Fruit fly (Drosophila melanogaster): ENCODE data around the gene CG16704.
A peak's percentile ranks its signal among the peaks of the same experiment; 100 is the strongest.

The CG16704 gene

dm6 chr2L:3657349-3658142 is 34.8 kb downstream of the CG16704 start (continued):
- TF ChIP-seq Hr83 (GFP tag; optimal IDR thresholded peaks at IDR 0.05; ENCODE audit: poor library complexity, severe bottlenecking) (no peak), Abd-B (GFP tag; optimal IDR thresholded peaks at IDR 0.05) (no peak), dsf (GFP tag; optimal IDR thresholded peaks at IDR 0.05; ENCODE audit: borderline replicate concordance) (no peak), CG32264 (GFP tag; optimal IDR thresholded peaks at IDR 0.05) (no peak), dmrt93B (GFP tag; optimal IDR thresholded peaks at IDR 0.05) (peak; percentile 26), Sp1 (GFP tag; optimal IDR thresholded peaks at IDR 0.05) (no peak), GATAd (GFP tag; optimal IDR thresholded peaks at IDR 0.05) (no peak), psq (GFP tag; optimal IDR thresholded peaks at IDR 0.05) (no peak)

dm6 chr2L:3656667-3657066 is 35.7 kb downstream of the CG16704 start, which contains the start of gene for:
TSS of gene for (minus strand) at chr2L:3656953.
- TF ChIP-seq sv (GFP tag; optimal IDR thresholded peaks at IDR 0.05) (no peak), N (GFP tag; optimal IDR thresholded peaks at IDR 0.05) (no peak), fru (GFP tag; optimal IDR thresholded peaks at IDR 0.05) (peak; percentile 14), rgr (GFP tag; optimal IDR thresholded peaks at IDR 0.05) (no peak), usp (GFP tag; optimal IDR thresholded peaks at IDR 0.05) (no peak), Abd-B (GFP tag; optimal IDR thresholded peaks at IDR 0.05) (no peak)

- TF ChIP-seq Vsx2 (GFP tag; optimal IDR thresholded peaks at IDR 0.05; ENCODE audit: partially characterized antibody) (no peak), Sp1 (GFP tag; optimal IDR thresholded peaks at IDR 0.05) (peak; percentile 99), CG32264 (GFP tag; optimal IDR thresholded peaks at IDR 0.05) (peak; percentile 96), Dfd (GFP tag; optimal IDR thresholded peaks at IDR 0.05) (no peak), foxo (GFP tag; optimal IDR thresholded peaks at IDR 0.05) (peak; percentile 97 to 99), jim (GFP tag; optimal IDR thresholded peaks at IDR 0.05) (peak; percentile 61), Rel (GFP tag; optimal IDR thresholded peaks at IDR 0.05) (peak; percentile 93), Rel (tag; optimal IDR thresholded peaks at IDR 0.05) (peak; percentile 95), h (GFP tag; optimal IDR thresholded peaks at IDR 0.05) (peak; percentile 99), Mio (GFP tag; optimal IDR thresholded peaks at IDR 0.05) (peak; percentile 90), sage (GFP tag; optimal IDR thresholded peaks at IDR 0.05) (peak; percentile 96), ey (GFP tag; optimal IDR thresholded peaks at IDR 0.05) (peak; percentile 99), N (GFP tag; optimal IDR thresholded peaks at IDR 0.05) (no peak), rgr (GFP tag; optimal IDR thresholded peaks at IDR 0.05) (peak; percentile 99), dsf (GFP tag; optimal IDR thresholded peaks at IDR 0.05; ENCODE audit: borderline replicate concordance) (peak; percentile 91), lola (GFP tag; optimal IDR thresholded peaks at IDR 0.05) (no peak), OdsH (GFP tag; optimal IDR thresholded peaks at IDR 0.05) (peak; percentile 99), dl (GFP tag; optimal IDR thresholded peaks at IDR 0.05; ENCODE audit: insufficient read depth in 1 of 2, partially characterized antibody in 2 of 2) (no peak), CG9705 (GFP tag; optimal IDR thresholded peaks at IDR 0.05) (peak; percentile 99), CrebA (GFP tag; optimal IDR thresholded peaks at IDR 0.05; ENCODE audit: borderline replicate concordance) (peak; percentile 96), brk (GFP tag; optimal IDR thresholded peaks at IDR 0.05) (peak; percentile 96), Abd-B (GFP tag; optimal IDR thresholded peaks at IDR 0.05) (no peak), dmrt93B (GFP tag; optimal IDR thresholded peaks at IDR 0.05) (peak; percentile 97), Hnf4 (GFP tag; optimal IDR thresholded peaks at IDR 0.05) (peak; percentile 99), GATAd (GFP tag; optimal IDR thresholded peaks at IDR 0.05) (peak; percentile 72), tai (GFP tag; optimal IDR thresholded peaks at IDR 0.05) (peak; percentile 96), Dif (GFP tag; optimal IDR thresholded peaks at IDR 0.05; ENCODE audit: partially characterized antibody) (no peak), psq (GFP tag; optimal IDR thresholded peaks at IDR 0.05) (peak; percentile 98), HLH106 (tag; optimal IDR thresholded peaks at IDR 0.05) (peak; percentile 99), Jra (GFP tag; optimal IDR thresholded peaks at IDR 0.05) (peak; percentile 94), fru (GFP tag; optimal IDR thresholded peaks at IDR 0.05) (peak; percentile 99), pan (optimal IDR thresholded peaks at IDR 0.05) (no peak), usp (GFP tag; optimal IDR thresholded peaks at IDR 0.05) (no peak), br (GFP tag; optimal IDR thresholded peaks at IDR 0.05) (peak; percentile 99), Hr83 (GFP tag; optimal IDR thresholded peaks at IDR 0.05; ENCODE audit: poor library complexity, severe bottlenecking) (peak; percentile 80), Myc (optimal IDR thresholded peaks at IDR 0.05) (no peak), sv (GFP tag; optimal IDR thresholded peaks at IDR 0.05) (peak; percentile 97), woc (GFP tag; optimal IDR thresholded peaks at IDR 0.05) (peak; percentile 99), Hr78 (GFP tag; optimal IDR thresholded peaks at IDR 0.05) (no peak)
Measured at dm6 chr2L:3655698-3656105, 36.7 kb downstream of the CG16704 start.
